Fruit fly (Drosophila melanogaster) ovary, adult (tissue): ENCODE data around the gene CG1738.
A peak's percentile ranks its signal among the peaks of the same experiment; 100 is the strongest.

Experiments
- CG17801 ChIP-seq: fragments of 200-800 bp; optimal IDR thresholded peaks from 2 replicates; lab custom pipeline; 2019; ENCODE audit warnings: missing biosample characterization, mild to moderate bottlenecking, missing genetic modification characterization, moderate library complexity; ENCODE audit not compliant: partially characterized antibody

The CG1738 gene

dm6 chrX:11347809-11348208 is 1.0 kb upstream of the CG1738 start, which contains the start of the genes GCS1 and CG11756:
Gene GCS1, minus strand, starts transcription at chrX:11348001.
Gene CG11756, plus strand, starts transcription at chrX:11348120.
- TF ChIP-seq CG17801, result peak; percentile 24

dm6 chrX:11349780-11350179 is 931 bp downstream of the CG1738 start, which contains the start of gene NdufV3:
Gene NdufV3, plus strand, starts transcription at chrX:11349998.
- peak; percentile 30 for TF ChIP-seq CG17801

- peak; percentile 6 for TF ChIP-seq CG17801
Measured at dm6 chrX:11350505-11351327, 1.9 kb downstream of the CG1738 start, which contains the start of gene CG1737. Gene CG1737, plus strand, starts transcription at chrX:11350608.

- TF ChIP-seq CG17801, result peak; percentile 94
Measured at dm6 chrX:11351351-11351750, 2.5 kb downstream of the CG1738 start.

dm6 chrX:11355708-11356174 is 6.9 kb downstream of the CG1738 start, which contains the start of gene dsh:
Gene dsh, plus strand, starts transcription at chrX:11355881.
- no peak for TF ChIP-seq CG17801

dm6 chrX:11356648-11357047 is 7.8 kb downstream of the CG1738 start:
- no peak for TF ChIP-seq CG17801

dm6 chrX:11359081-11359481 is 10.2 kb downstream of the CG1738 start, which contains the start of gene Pa1:
Gene Pa1, plus strand, starts transcription at chrX:11359236.
- TF ChIP-seq CG17801, result peak; percentile 68

dm6 chrX:11367783-11368509 is 19.1 kb downstream of the CG1738 start, which contains the start of the genes hop and Tim8:
Gene hop, minus strand, starts transcription at chrX:11368098.
Gene Tim8, plus strand, starts transcription at chrX:11368445.
- TF ChIP-seq CG17801, result no peak

- TF ChIP-seq CG17801, result no peak
Measured at dm6 chrX:11369374-11369773, 20.5 kb downstream of the CG1738 start, which contains the start of gene dlg1. Gene dlg1, plus strand, starts transcription at chrX:11369665.

dm6 chrX:11370792-11371191 is 21.9 kb downstream of the CG1738 start:
- no peak for TF ChIP-seq CG17801

- no peak for TF ChIP-seq CG17801
Measured at dm6 chrX:11371613-11372012, 22.8 kb downstream of the CG1738 start.

dm6 chrX:11372764-11373712 is 24.2 kb downstream of the CG1738 start:
- TF ChIP-seq CG17801, result peak; percentile 94

- TF ChIP-seq CG17801, result no peak
Measured at dm6 chrX:11374320-11374719, 25.5 kb downstream of the CG1738 start.

dm6 chrX:11378388-11378787 is 29.5 kb downstream of the CG1738 start:
- TF ChIP-seq CG17801, result no peak

- peak; percentile 48 for TF ChIP-seq CG17801
Measured at dm6 chrX:11379139-11379538, 30.3 kb downstream of the CG1738 start.

- no peak for TF ChIP-seq CG17801
Measured at dm6 chrX:11379747-11380146, 30.9 kb downstream of the CG1738 start.
